Worm (Caenorhabditis elegans): ENCODE results near the gene C45G9.8.

Gene C45G9.8

DNA sequence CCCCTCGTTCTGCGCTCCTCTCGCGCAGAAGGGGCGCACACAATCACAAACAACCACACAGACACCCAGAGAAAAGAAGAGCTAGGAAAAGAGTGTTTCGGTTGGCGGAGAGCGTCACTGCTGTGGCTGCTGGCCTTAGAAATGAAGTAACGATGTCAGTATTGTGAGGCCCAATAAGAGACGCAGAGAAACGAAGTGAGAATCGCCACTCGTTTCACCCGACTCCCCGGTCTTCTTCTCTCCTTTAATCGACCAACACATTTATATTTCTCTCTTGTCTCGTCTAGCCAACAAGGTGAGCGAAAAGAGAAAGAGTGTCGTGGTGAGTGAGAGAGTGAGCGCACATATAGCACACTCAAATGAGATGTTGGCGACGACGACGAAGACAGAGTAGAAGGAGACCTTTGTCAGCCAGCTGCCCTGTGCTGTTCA, 39.5 kb downstream of the C45G9.8 start:
- TF ChIP-seq ztf-23 (GFP tag; IDR thresholded peaks at IDR 0.05) = peak; percentile 94
- peak; percentile 96 for TF ChIP-seq cog-1 (tag; optimal IDR thresholded peaks at IDR 0.05)
- TF ChIP-seq T22C8.4 (GFP tag; IDR thresholded peaks at IDR 0.05) = no peak
- no peak for TF ChIP-seq ref-1 (GFP tag; conservative IDR thresholded peaks at IDR 0.05)
- no peak for TF ChIP-seq klf-2 (GFP tag; conservative IDR thresholded peaks at IDR 0.05)
- 0 out of 2 replicates have a peak, but pooled peaks have one; percentile 27 for TF ChIP-seq ztf-29 (GFP tag; IDR thresholded peaks at IDR 0.05)
- TF ChIP-seq flt-1 (GFP tag; IDR thresholded peaks at IDR 0.05) = peak; percentile 82; the same call in 1 of the 2 replicates
- 0 out of 2 replicates have a peak, but pooled peaks have one; percentile 21 for TF ChIP-seq tab-1 (GFP tag; IDR thresholded peaks at IDR 0.05)
- no peak for TF ChIP-seq med-1 (GFP tag; optimal IDR thresholded peaks at IDR 0.05; ENCODE audit: insufficient read depth)

- TF ChIP-seq ztf-23 (GFP tag; IDR thresholded peaks at IDR 0.05) = no peak
- TF ChIP-seq cog-1 (tag; optimal IDR thresholded peaks at IDR 0.05) = no peak
- TF ChIP-seq ztf-29 (GFP tag; IDR thresholded peaks at IDR 0.05) = no peak
- TF ChIP-seq T22C8.4 (GFP tag; IDR thresholded peaks at IDR 0.05) = no peak
- TF ChIP-seq med-1 (GFP tag; optimal IDR thresholded peaks at IDR 0.05; ENCODE audit: insufficient read depth) = no peak
- no peak for TF ChIP-seq ref-1 (GFP tag; conservative IDR thresholded peaks at IDR 0.05)
Measured at ce11 chrIII:5012460-5012859, 41.0 kb downstream of the C45G9.8 start.

ce11 chrIII:5010723-5011122, 42.7 kb downstream of the C45G9.8 start:
- TF ChIP-seq T22C8.4 (GFP tag; IDR thresholded peaks at IDR 0.05) (no peak), ztf-23 (GFP tag; IDR thresholded peaks at IDR 0.05) (no peak), ref-1 (GFP tag; conservative IDR thresholded peaks at IDR 0.05) (no peak), klf-2 (GFP tag; conservative IDR thresholded peaks at IDR 0.05) (no peak), med-1 (GFP tag; optimal IDR thresholded peaks at IDR 0.05; ENCODE audit: insufficient read depth) (no peak), cog-1 (tag; optimal IDR thresholded peaks at IDR 0.05) (no peak), ztf-29 (GFP tag; IDR thresholded peaks at IDR 0.05) (no peak), tab-1 (GFP tag; IDR thresholded peaks at IDR 0.05) (no peak), flt-1 (GFP tag; IDR thresholded peaks at IDR 0.05) (no peak)

DNA sequence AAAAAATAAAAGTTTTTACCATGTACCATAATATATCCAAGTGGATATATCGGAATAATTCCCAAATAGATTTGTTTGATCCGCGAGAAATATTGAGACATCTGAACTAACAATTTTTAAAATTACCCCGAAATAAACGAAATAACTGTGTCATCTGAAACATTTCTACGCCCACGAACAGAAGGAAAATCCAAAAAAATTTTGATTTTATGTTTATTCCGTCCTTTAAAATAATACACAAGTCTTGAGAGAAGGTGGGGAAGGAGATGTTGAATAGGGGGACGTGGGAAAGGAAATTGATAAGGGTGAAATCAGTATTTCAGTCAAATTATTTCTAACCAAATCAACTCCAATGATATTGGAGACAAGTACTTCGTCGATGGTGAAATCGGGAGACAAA, 44.7 kb downstream of the C45G9.8 start, which contains the start of gene R144.11:
TSS of gene R144.11 (minus strand) at position 101 of the 400 bp plus-strand sequence.
- no peak for TF ChIP-seq T22C8.4 (GFP tag; IDR thresholded peaks at IDR 0.05)
- no peak for TF ChIP-seq ref-1 (GFP tag; conservative IDR thresholded peaks at IDR 0.05)
- TF ChIP-seq med-1 (GFP tag; optimal IDR thresholded peaks at IDR 0.05; ENCODE audit: insufficient read depth) = no peak
- TF ChIP-seq cog-1 (tag; optimal IDR thresholded peaks at IDR 0.05) = no peak
- TF ChIP-seq flt-1 (GFP tag; IDR thresholded peaks at IDR 0.05) = no peak
- no peak for TF ChIP-seq ztf-29 (GFP tag; IDR thresholded peaks at IDR 0.05)
- no peak for TF ChIP-seq ztf-23 (GFP tag; IDR thresholded peaks at IDR 0.05)
- TF ChIP-seq klf-2 (GFP tag; conservative IDR thresholded peaks at IDR 0.05) = no peak
- no peak for TF ChIP-seq tab-1 (GFP tag; IDR thresholded peaks at IDR 0.05)

DNA sequence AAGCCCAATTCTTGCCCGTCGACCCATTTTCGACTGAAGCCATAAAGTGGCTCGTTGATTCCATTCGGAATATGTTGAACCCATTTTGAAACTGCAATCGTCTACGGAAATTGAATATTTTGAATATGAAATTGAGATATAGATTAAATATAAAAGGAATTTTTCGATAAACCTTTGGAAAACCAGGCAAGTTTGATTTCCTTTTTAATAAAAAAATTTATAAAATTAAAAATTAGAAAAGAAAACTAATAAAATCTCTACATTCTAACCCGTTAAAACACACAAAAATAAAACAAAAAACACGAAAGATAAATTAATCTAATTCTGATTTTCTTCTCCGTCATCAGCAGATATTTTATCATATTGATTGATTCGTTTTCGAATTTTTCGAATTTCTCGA, 46.6 kb downstream of the C45G9.8 start, which contains the start of gene R144.12:
TSS of gene R144.12 (minus strand) at position 101 of the 400 bp plus-strand sequence.
- TF ChIP-seq flt-1 (GFP tag; IDR thresholded peaks at IDR 0.05) (no peak), ztf-29 (GFP tag; IDR thresholded peaks at IDR 0.05) (no peak), cog-1 (tag; optimal IDR thresholded peaks at IDR 0.05) (no peak), ztf-23 (GFP tag; IDR thresholded peaks at IDR 0.05) (no peak), T22C8.4 (GFP tag; IDR thresholded peaks at IDR 0.05) (no peak), ref-1 (GFP tag; conservative IDR thresholded peaks at IDR 0.05) (no peak), klf-2 (GFP tag; conservative IDR thresholded peaks at IDR 0.05) (no peak), med-1 (GFP tag; optimal IDR thresholded peaks at IDR 0.05; ENCODE audit: insufficient read depth) (no peak), tab-1 (GFP tag; IDR thresholded peaks at IDR 0.05) (no peak)

DNA sequence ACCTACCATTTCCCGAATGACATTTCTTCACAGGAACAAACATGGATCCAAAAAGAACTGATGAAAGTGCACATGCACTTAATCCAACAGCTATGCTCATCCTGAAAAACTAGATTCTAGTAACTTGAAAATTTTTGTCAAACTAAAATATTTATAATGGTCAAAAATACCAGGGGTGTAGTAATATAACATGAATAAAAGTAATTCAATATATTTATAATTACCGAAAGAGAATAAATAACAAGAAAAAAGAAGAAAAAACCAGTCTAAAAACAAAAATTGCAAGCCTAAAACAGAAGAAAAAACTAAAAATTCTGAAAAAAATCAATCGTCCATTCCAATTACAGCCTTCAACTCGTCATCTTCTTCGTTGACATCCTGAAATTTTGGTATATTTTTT, 48.8 kb downstream of the C45G9.8 start, which contains the start of gene R144.6:
TSS of gene R144.6 (minus strand) at position 101 of the 400 bp plus-strand sequence.
- TF ChIP-seq cog-1 (tag; optimal IDR thresholded peaks at IDR 0.05) (no peak), med-1 (GFP tag; optimal IDR thresholded peaks at IDR 0.05; ENCODE audit: insufficient read depth) (no peak), klf-2 (GFP tag; conservative IDR thresholded peaks at IDR 0.05) (no peak), ztf-29 (GFP tag; IDR thresholded peaks at IDR 0.05) (no peak), T22C8.4 (GFP tag; IDR thresholded peaks at IDR 0.05) (no peak), ztf-23 (GFP tag; IDR thresholded peaks at IDR 0.05) (no peak), ref-1 (GFP tag; conservative IDR thresholded peaks at IDR 0.05) (no peak), tab-1 (GFP tag; IDR thresholded peaks at IDR 0.05) (no peak), flt-1 (GFP tag; IDR thresholded peaks at IDR 0.05) (no peak)

All from whole organism, midembryonic.